Fruit fly (Drosophila melanogaster): ENCODE results near the gene CG17568.

The CG17568 gene

dm6 chr2L:19141435-19142126 is 39.9 kb downstream of the CG17568 start (continued):
- TF ChIP-seq CG12104 (GFP tag; optimal IDR thresholded peaks at IDR 0.05) (peak; percentile 77), wor (GFP tag; IDR thresholded peaks at IDR 0.05) (peak; percentile 27; the same call in 1 of the 2 replicates), CG32532 (GFP tag; IDR thresholded peaks at IDR 0.05) (peak; percentile 67), CG18476 (GFP tag; optimal IDR thresholded peaks at IDR 0.05) (peak; percentile 57), tgo (GFP tag; IDR thresholded peaks at IDR 0.05) (peak; percentile 38; the same call in 2 of the 3 replicates), Dref (GFP tag; IDR thresholded peaks at IDR 0.05) (no peak), Nf-YC (tag; optimal IDR thresholded peaks at IDR 0.05) (peak; percentile 18), dati (GFP tag; IDR thresholded peaks at IDR 0.05) (no peak), Usf (GFP tag; optimal IDR thresholded peaks at IDR 0.05) (peak; percentile 73), CoRest (tag; optimal IDR thresholded peaks at IDR 0.05) (peak; percentile 87), CG10209 (GFP tag; optimal IDR thresholded peaks at IDR 0.05) (peak; percentile 70), eyg (GFP tag; optimal IDR thresholded peaks at IDR 0.05) (peak; percentile 8), pros (GFP tag; optimal IDR thresholded peaks at IDR 0.05) (no peak), CG31441 (GFP tag; IDR thresholded peaks at IDR 0.05) (peak; percentile 76), z (GFP tag; IDR thresholded peaks at IDR 0.05) (no peak), ro (GFP tag; IDR thresholded peaks at IDR 0.05) (no peak), CG10431 (GFP tag; optimal IDR thresholded peaks at IDR 0.05) (peak; percentile 58), ara (GFP tag; IDR thresholded peaks at IDR 0.05) (peak; percentile 50; the same call in 1 of the 2 replicates), eve (GFP tag; optimal IDR thresholded peaks at IDR 0.05) (peak in 1 of 2 experiments; percentile 93), CG7745 (tag; optimal IDR thresholded peaks at IDR 0.05) (no peak), pfk (GFP tag; optimal IDR thresholded peaks at IDR 0.05) (no peak), HHEX (GFP tag; optimal IDR thresholded peaks at IDR 0.05) (peak; percentile 79), CG14710 (tag; optimal IDR thresholded peaks at IDR 0.05) (peak; percentile 81), Fer3 (tag; optimal IDR thresholded peaks at IDR 0.05) (peak; percentile 65), Sry-β (GFP tag; optimal IDR thresholded peaks at IDR 0.05) (peak; percentile 27), gsb-n (tag; optimal IDR thresholded peaks at IDR 0.05) (peak; percentile 69), sc (optimal IDR thresholded peaks at IDR 0.05) (no peak), sc (GFP tag; optimal IDR thresholded peaks at IDR 0.05) (peak; percentile 55), Scr (GFP tag; IDR thresholded peaks at IDR 0.05; ENCODE audit: partially characterized antibody) (no peak), CG14441 (GFP tag; IDR thresholded peaks at IDR 0.05) (peak; percentile 35; the same call in 1 of the 2 replicates), CG1792 (GFP tag; optimal IDR thresholded peaks at IDR 0.05) (peak; percentile 21), CG7271 (tag; optimal IDR thresholded peaks at IDR 0.05) (no peak), Drgx (GFP tag; IDR thresholded peaks at IDR 0.05) (peak; percentile 66; the same call in 1 of the 2 replicates), CG10274 (GFP tag; optimal IDR thresholded peaks at IDR 0.05) (peak; percentile 65), dmrt99B (tag; optimal IDR thresholded peaks at IDR 0.05) (peak; percentile 72), nom (GFP tag; optimal IDR thresholded peaks at IDR 0.05) (peak; percentile 2), CG30431 (GFP tag; optimal IDR thresholded peaks at IDR 0.05) (peak; percentile 62), CG3838 (GFP tag; optimal IDR thresholded peaks at IDR 0.05) (no peak), CkIIα-i1 (GFP tag; IDR thresholded peaks at IDR 0.05) (no peak), psq (GFP tag; optimal IDR thresholded peaks at IDR 0.05) (no peak), CG2199 (GFP tag; IDR thresholded peaks at IDR 0.05) (no peak), gcm2 (GFP tag; optimal IDR thresholded peaks at IDR 0.05) (peak; percentile 51), YL-1 (GFP tag; optimal IDR thresholded peaks at IDR 0.05) (peak; percentile 7), CG14860 (GFP tag; IDR thresholded peaks at IDR 0.05; ENCODE audit: partially characterized antibody) (no peak), CG12219 (GFP tag; optimal IDR thresholded peaks at IDR 0.05) (peak; percentile 57), CG6854 (GFP tag; optimal IDR thresholded peaks at IDR 0.05) (peak; percentile 73), D (optimal IDR thresholded peaks at IDR 0.05) (no peak), D (GFP tag; optimal IDR thresholded peaks at IDR 0.05) (peak; percentile 64), Jarid2 (GFP tag; optimal IDR thresholded peaks at IDR 0.05) (peak; percentile 40), GATAe (GFP tag; conservative IDR thresholded peaks at IDR 0.05) (no peak)
